Fruit fly (Drosophila melanogaster) whole organism, embryonic: ENCODE measurements around the gene Jhbp16.

Experiments used
- ATbp ChIP-seq: fragments of 200-800 bp; sonication (Bioruptor generic); optimal IDR thresholded peaks from 2 replicates; lab custom pipeline; 2017; ENCODE audit warnings: missing biosample characterization, mild to moderate bottlenecking, missing genetic modification characterization, missing genetic modification reagents
- Ada2b ChIP-seq: fragments of 200-800 bp; sonication (Bioruptor generic); IDR thresholded peaks from 2 replicates; pipeline ENCODE4 v1.3.6; 2022; ENCODE audit warnings: missing biosample characterization, missing genetic modification characterization
- Asciz ChIP-seq: fragments of 200-800 bp; sonication (Bioruptor generic); optimal IDR thresholded peaks from 2 replicates; lab custom pipeline; 2017; ENCODE audit warnings: missing biosample characterization, mild to moderate bottlenecking, missing genetic modification characterization, missing genetic modification reagents
- Atf-2 ChIP-seq: fragments of 200-800 bp; sonication (Bioruptor generic); optimal IDR thresholded peaks from 2 replicates; lab custom pipeline; 2016; ENCODE audit warnings: missing biosample characterization, missing genetic modification characterization
- Atf3 ChIP-seq: fragments of 200-800 bp; sonication (Bioruptor generic); optimal IDR thresholded peaks from 3 replicates; lab custom pipeline; 2016; ENCODE audit warnings: missing biosample characterization, missing genetic modification characterization
- CG11560 ChIP-seq: fragments of 200-800 bp; sonication (Bioruptor generic); IDR thresholded peaks from 3 replicates; pipeline ENCODE4 v1.3.6; 2022; ENCODE audit warnings: missing biosample characterization, missing genetic modification characterization
- CG11695 ChIP-seq: fragments of 200-800 bp; sonication (Bioruptor generic); IDR thresholded peaks from 3 replicates; pipeline ENCODE4 v1.3.6; 2022; ENCODE audit warnings: missing biosample characterization, missing genetic modification characterization
- CG12744 ChIP-seq: fragments of 200-800 bp; sonication (Bioruptor generic); optimal IDR thresholded peaks from 2 replicates; lab custom pipeline; 2016; ENCODE audit warnings: missing biosample characterization, missing genetic modification characterization
- CG13624 ChIP-seq: fragments of 200-800 bp; sonication (Bioruptor generic); optimal IDR thresholded peaks from 2 replicates; lab custom pipeline; 2016; ENCODE audit warnings: missing biosample characterization, missing genetic modification characterization
- CG14965 ChIP-seq: fragments of 200-800 bp; sonication (Bioruptor generic); optimal IDR thresholded peaks from 2 replicates; lab custom pipeline; 2016; ENCODE audit warnings: missing biosample characterization, missing genetic modification characterization, borderline replicate concordance
- CG17568 ChIP-seq: fragments of 200-800 bp; sonication (Bioruptor generic); optimal IDR thresholded peaks from 2 replicates; lab custom pipeline; 2018; ENCODE audit warnings: missing biosample characterization, mild to moderate bottlenecking, missing genetic modification characterization, moderate library complexity
- CG17802 ChIP-seq: fragments of 200-800 bp; sonication (Bioruptor generic); optimal IDR thresholded peaks from 2 replicates; lab custom pipeline; 2018; ENCODE audit warnings: missing biosample characterization, mild to moderate bottlenecking, missing genetic modification characterization, moderate library complexity
- CG1792 ChIP-seq: fragments of 200-800 bp; sonication (Bioruptor generic); optimal IDR thresholded peaks from 2 replicates; lab custom pipeline; 2016; ENCODE audit warnings: missing biosample characterization, missing genetic modification characterization
- CG32772 ChIP-seq: fragments of 200-800 bp; sonication (Bioruptor generic); IDR thresholded peaks from 2 replicates; pipeline ENCODE4 v1.3.6; 2022; ENCODE audit warnings: missing biosample characterization, missing genetic modification characterization
- CG3281 ChIP-seq: fragments of 200-800 bp; sonication (Bioruptor generic); optimal IDR thresholded peaks from 3 replicates; lab custom pipeline; 2017; ENCODE audit warnings: missing biosample characterization, mild to moderate bottlenecking, missing genetic modification characterization
- CG3847 ChIP-seq: fragments of 200-800 bp; sonication (Bioruptor generic); IDR thresholded peaks from 2 replicates; pipeline ENCODE4 v1.3.6; 2022; ENCODE audit warnings: missing biosample characterization, missing genetic modification characterization
- CG4282 ChIP-seq: fragments of 200-800 bp; sonication (Bioruptor generic); optimal IDR thresholded peaks from 2 replicates; lab custom pipeline; 2016; ENCODE audit warnings: missing biosample characterization, missing genetic modification characterization
- CG4424 ChIP-seq: fragments of 200-800 bp; sonication (Bioruptor generic); optimal IDR thresholded peaks from 3 replicates; lab custom pipeline; 2016; ENCODE audit warnings: missing biosample characterization, missing genetic modification characterization
- CG4820 ChIP-seq: fragments of 200-800 bp; sonication (Bioruptor generic); optimal IDR thresholded peaks from 3 replicates; lab custom pipeline; 2016; ENCODE audit warnings: missing biosample characterization, missing genetic modification characterization
- CG4854 ChIP-seq: fragments of 200-800 bp; sonication (Bioruptor generic); optimal IDR thresholded peaks from 2 replicates; lab custom pipeline; 2016; ENCODE audit warnings: missing biosample characterization, missing genetic modification characterization, inconsistent platforms
- CG5180 ChIP-seq: fragments of 200-800 bp; sonication (Bioruptor generic); optimal IDR thresholded peaks from 3 replicates; lab custom pipeline; 2017; ENCODE audit warnings: missing biosample characterization, missing genetic modification characterization, mild to moderate bottlenecking, moderate library complexity, missing genetic modification reagents
- CG5245 ChIP-seq: fragments of 200-800 bp; sonication (Bioruptor generic); optimal IDR thresholded peaks from 3 replicates; lab custom pipeline; 2016; ENCODE audit warnings: missing biosample characterization, missing genetic modification characterization
- CG7987 ChIP-seq: fragments of 200-800 bp; sonication (Bioruptor generic); optimal IDR thresholded peaks from 2 replicates; lab custom pipeline; 2018; ENCODE audit warnings: missing biosample characterization, mild to moderate bottlenecking, missing genetic modification characterization, moderate library complexity
- CG8290 ChIP-seq, 3 experiments: fragments of 200-800 bp; sonication (Bioruptor generic); optimal IDR thresholded peaks; 2 replicates each; lab custom pipeline; 2016 to 2019; ENCODE audit warnings: missing biosample characterization in 3 of 3, missing genetic modification characterization in 3 of 3, mild to moderate bottlenecking in 2 of 3, moderate library complexity in 1 of 3
- Dad ChIP-seq: fragments of 200-800 bp; sonication (Bioruptor generic); optimal IDR thresholded peaks from 3 replicates; lab custom pipeline; 2016; ENCODE audit warnings: missing biosample characterization, missing genetic modification characterization
- Dek ChIP-seq: fragments of 200-800 bp; sonication (Bioruptor generic); optimal IDR thresholded peaks from 3 replicates; lab custom pipeline; 2019; ENCODE audit warnings: missing biosample characterization, mild to moderate bottlenecking, missing genetic modification characterization, moderate library complexity
- Doc2 ChIP-seq: fragments of 200-800 bp; sonication (Bioruptor generic); IDR thresholded peaks from 2 replicates; pipeline ENCODE4 v1.3.6; 2022; ENCODE audit warnings: missing biosample characterization, missing genetic modification characterization
- E2f2 ChIP-seq: fragments of 200-800 bp; sonication (Bioruptor generic); IDR thresholded peaks from 2 replicates; pipeline ENCODE4 v1.3.6; 2022; ENCODE audit warnings: missing biosample characterization, missing genetic modification characterization
- Elba2 ChIP-seq: fragments of 200-800 bp; sonication (Bioruptor generic); optimal IDR thresholded peaks from 3 replicates; lab custom pipeline; 2016; ENCODE audit warnings: missing biosample characterization, missing genetic modification characterization
- Fer1 ChIP-seq: fragments of 200-800 bp; sonication (Bioruptor generic); optimal IDR thresholded peaks from 2 replicates; lab custom pipeline; 2017; ENCODE audit warnings: missing biosample characterization, mild to moderate bottlenecking, missing genetic modification characterization
- Fer3 ChIP-seq: fragments of 200-800 bp; sonication (Bioruptor generic); optimal IDR thresholded peaks from 2 replicates; lab custom pipeline; 2018; ENCODE audit warnings: missing biosample characterization, mild to moderate bottlenecking, missing genetic modification characterization, moderate library complexity
- H15 ChIP-seq: fragments of 200-800 bp; sonication (Bioruptor generic); IDR thresholded peaks from 3 replicates; pipeline ENCODE4 v1.3.6; 2022; ENCODE audit warnings: missing biosample characterization, missing genetic modification characterization
- HLH3B ChIP-seq: fragments of 200-800 bp; sonication (Bioruptor generic); IDR thresholded peaks from 2 replicates; pipeline ENCODE4 v1.3.6; 2022; ENCODE audit warnings: missing biosample characterization, missing genetic modification characterization
- Hey ChIP-seq: fragments of 200-800 bp; sonication (Bioruptor generic); optimal IDR thresholded peaks from 3 replicates; lab custom pipeline; 2018; ENCODE audit warnings: missing biosample characterization, mild to moderate bottlenecking, missing genetic modification characterization
- Hr78 ChIP-seq, 2 experiments: fragments of 200-800 bp in 1 of 2; fragments of >200 bp in 1 of 2; sonication (Bioruptor generic) in 1 of 2; optimal IDR thresholded peaks; 2 replicates each; lab custom pipeline; 2017 to 2019; ENCODE audit warnings: missing biosample characterization in 2 of 2, missing genetic modification characterization in 2 of 2, mild to moderate bottlenecking in 1 of 2, moderate library complexity in 1 of 2
- Jarid2 ChIP-seq: fragments of 200-800 bp; sonication (Bioruptor generic); optimal IDR thresholded peaks from 3 replicates; lab custom pipeline; 2017; ENCODE audit warnings: mild to moderate bottlenecking, missing biosample characterization, missing genetic modification reagents, missing genetic modification characterization
- MTF-1 ChIP-seq: fragments of 200-800 bp; sonication (Bioruptor generic); optimal IDR thresholded peaks from 2 replicates; lab custom pipeline; 2018; ENCODE audit warnings: missing biosample characterization, mild to moderate bottlenecking, missing genetic modification characterization, borderline replicate concordance
- Nf-YA ChIP-seq: fragments of 200-800 bp; sonication (Bioruptor generic); IDR thresholded peaks from 2 replicates; pipeline ENCODE4 v1.3.6; 2022; ENCODE audit warnings: missing biosample characterization, missing genetic modification characterization
- az2 ChIP-seq: fragments of 200-800 bp; sonication (Bioruptor generic); optimal IDR thresholded peaks from 3 replicates; lab custom pipeline; 2016; ENCODE audit warnings: missing biosample characterization, missing genetic modification characterization
- cad ChIP-seq: fragments of >200 bp; optimal IDR thresholded peaks from 2 replicates; lab custom pipeline; 2017; ENCODE audit warnings: missing biosample characterization, missing genetic modification characterization
- crp ChIP-seq, 2 experiments: fragments of 200-800 bp; sonication (Bioruptor generic); optimal IDR thresholded peaks; 2 replicates in 1 of 2; 3 replicates in 1 of 2; lab custom pipeline; 2017; ENCODE audit warnings: missing biosample characterization in 2 of 2, missing genetic modification characterization in 2 of 2, mild to moderate bottlenecking in 1 of 2, moderate library complexity in 1 of 2
- dimm ChIP-seq: fragments of 200-800 bp; sonication (Bioruptor generic); IDR thresholded peaks from 2 replicates; pipeline ENCODE4 v1.3.6; 2022; ENCODE audit warnings: missing biosample characterization, missing genetic modification characterization
- dmrt99B ChIP-seq: fragments of 200-800 bp; sonication (Bioruptor generic); optimal IDR thresholded peaks from 2 replicates; lab custom pipeline; 2018; ENCODE audit warnings: missing biosample characterization, mild to moderate bottlenecking, missing genetic modification characterization, moderate library complexity
- kay ChIP-seq: fragments of 200-800 bp; sonication (Bioruptor generic); optimal IDR thresholded peaks from 2 replicates; lab custom pipeline; 2016; ENCODE audit warnings: missing biosample characterization, missing genetic modification characterization
- lola ChIP-seq, 3 experiments: fragments of >200 bp in 2 of 3; fragments of 200-800 bp in 1 of 3; sonication (Bioruptor generic) in 1 of 3; optimal IDR thresholded peaks; 2 replicates each; lab custom pipeline; 2017 to 2019; ENCODE audit warnings: missing biosample characterization in 3 of 3, missing genetic modification characterization in 3 of 3, mild to moderate bottlenecking in 1 of 3, moderate library complexity in 1 of 3
- peb ChIP-seq: fragments of 200-800 bp; sonication (Bioruptor generic); IDR thresholded peaks from 2 replicates; pipeline ENCODE4 v1.3.6; 2022; ENCODE audit warnings: missing biosample characterization, missing genetic modification characterization
- tio ChIP-seq: fragments of 200-800 bp; sonication (Bioruptor generic); optimal IDR thresholded peaks from 2 replicates; lab custom pipeline; 2017; ENCODE audit warnings: missing biosample characterization, missing genetic modification characterization, inconsistent platforms
- toy ChIP-seq: fragments of 200-800 bp; sonication (Bioruptor generic); IDR thresholded peaks from 2 replicates; pipeline ENCODE4 v1.3.6; 2022; ENCODE audit warnings: missing biosample characterization, missing genetic modification characterization
- usp ChIP-seq: fragments of >200 bp; optimal IDR thresholded peaks from 2 replicates; lab custom pipeline; 2017; ENCODE audit warnings: missing biosample characterization, missing genetic modification characterization

Jhbp16 gene

dm6 chr3R:21626103-21626897 is 37.9 kb upstream of the Jhbp16 start (continued):
- no peak for TF ChIP-seq Dad
- no peak for TF ChIP-seq tio (GFP tag; lab: Kevin White, UChicago)
- peak; percentile 44 for TF ChIP-seq CG8290 (GFP tag; optimal IDR thresholded peaks at IDR 0.05; lab: Kevin White, UChicago)
- peak; percentile 72 to 84 for TF ChIP-seq CG8290 (tag; optimal IDR thresholded peaks at IDR 0.05; lab: Kevin White, UChicago)
- no peak for TF ChIP-seq HLH3B (GFP tag; lab: Robert Waterston, UW)
- TF ChIP-seq Elba2 (GFP tag; lab: Kevin White, UChicago): no peak
- TF ChIP-seq CG14965 (GFP tag; lab: Kevin White, UChicago): no peak
- TF ChIP-seq dimm (GFP tag; lab: Robert Waterston, UW): no peak
- TF ChIP-seq Fer1 (GFP tag; lab: Kevin White, UChicago): peak; percentile 35
- no peak for TF ChIP-seq kay
- TF ChIP-seq MTF-1 (GFP tag; lab: Kevin White, UChicago): peak; percentile 19
- no peak for TF ChIP-seq Jarid2
- no peak for TF ChIP-seq H15 (GFP tag; lab: Robert Waterston, UW)
- no peak for TF ChIP-seq Atf3 (GFP tag; lab: Kevin White, UChicago)
- no peak for TF ChIP-seq cad (GFP tag; lab: Kevin White, UChicago)
- no peak for TF ChIP-seq CG4282 (GFP tag; lab: Kevin White, UChicago)
- no peak for TF ChIP-seq CG7987
- TF ChIP-seq Asciz: no peak
- TF ChIP-seq Hey (tag; lab: Kevin White, UChicago): no peak
- no peak for TF ChIP-seq usp (GFP tag; lab: Kevin White, UChicago)
- no peak for TF ChIP-seq Atf-2 (GFP tag; lab: Kevin White, UChicago)
- TF ChIP-seq CG4854 (GFP tag; lab: Kevin White, UChicago): no peak
- TF ChIP-seq ATbp: no peak
- TF ChIP-seq dmrt99B (tag; lab: Kevin White, UChicago): no peak
- TF ChIP-seq peb (GFP tag; lab: Robert Waterston, UW): no peak
- no peak for TF ChIP-seq CG3281 (GFP tag; lab: Kevin White, UChicago)
- no peak for TF ChIP-seq Ada2b (GFP tag; lab: Robert Waterston, UW)
- no peak for TF ChIP-seq CG11560 (tag; lab: Robert Waterston, UW)
- TF ChIP-seq CG13624 (GFP tag; lab: Kevin White, UChicago): no peak
- peak; percentile 1 for TF ChIP-seq CG12744 (GFP tag; lab: Kevin White, UChicago)
- 0 out of 2 replicates have a peak, but pooled peaks have one; percentile 18 for TF ChIP-seq CG3847 (GFP tag; lab: Robert Waterston, UW)
- TF ChIP-seq CG17802: no peak
- no peak for TF ChIP-seq toy (GFP tag; lab: Robert Waterston, UW)
- TF ChIP-seq CG4820 (GFP tag; lab: Kevin White, UChicago): no peak
- TF ChIP-seq crp (GFP tag; optimal IDR thresholded peaks at IDR 0.05; lab: Kevin White, UChicago): no peak
- no peak for TF ChIP-seq Dek
- TF ChIP-seq CG5180 (GFP tag; lab: Kevin White, UChicago): no peak
- peak in 1 of 2 experiments; percentile 8 for TF ChIP-seq Hr78 (GFP tag; optimal IDR thresholded peaks at IDR 0.05; lab: Kevin White, UChicago)
- no peak for TF ChIP-seq CG4424 (GFP tag; lab: Kevin White, UChicago)
- no peak for TF ChIP-seq Nf-YA
- TF ChIP-seq CG5245 (GFP tag; lab: Kevin White, UChicago): no peak
- TF ChIP-seq CG1792 (GFP tag; lab: Kevin White, UChicago): no peak
- no peak for TF ChIP-seq az2 (GFP tag; lab: Kevin White, UChicago)
- TF ChIP-seq CG32772 (GFP tag; lab: Robert Waterston, UW): no peak
- no peak for TF ChIP-seq CG17568
- TF ChIP-seq lola (GFP tag; optimal IDR thresholded peaks at IDR 0.05; lab: Kevin White, UChicago): no peak
- no peak for TF ChIP-seq Fer3 (tag; lab: Kevin White, UChicago)
- TF ChIP-seq Doc2 (GFP tag; lab: Robert Waterston, UW): no peak
- TF ChIP-seq CG11695 (GFP tag; lab: Robert Waterston, UW): no peak
- peak; percentile 36 for TF ChIP-seq E2f2 (GFP tag; lab: Robert Waterston, UW)
